Worm (Caenorhabditis elegans): ENCODE results near the gene clhm-1.

clhm-1 gene

DNA sequence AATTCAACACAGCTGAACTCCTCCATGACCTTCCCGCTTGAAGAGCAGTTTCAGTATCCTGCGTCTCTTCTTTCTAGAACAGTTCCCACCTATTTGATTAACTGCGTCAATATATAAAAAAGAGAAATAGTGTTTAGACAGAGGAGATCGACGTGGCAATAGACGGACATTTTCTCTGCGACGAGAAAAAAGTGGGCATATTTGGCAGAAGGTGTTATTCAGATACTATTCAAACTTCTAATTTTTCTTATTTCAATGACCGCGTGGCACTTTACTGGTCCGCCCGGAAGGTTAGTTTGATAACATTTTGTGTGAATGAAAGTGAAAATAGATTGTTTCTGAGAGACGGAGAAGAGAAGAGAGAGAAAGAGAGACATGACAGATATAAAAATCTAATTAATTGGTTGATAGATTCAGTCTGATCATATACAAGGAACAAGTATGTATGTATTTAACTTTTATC, 22.9 kb downstream of the clhm-1 start, which contains the start of gene tbc-6 (continued):
- TF ChIP-seq aly-2 (tag; optimal IDR thresholded peaks at IDR 0.05) = peak; percentile 58
- no peak for TF ChIP-seq tlp-1 (tag; optimal IDR thresholded peaks at IDR 0.05)
- TF ChIP-seq pqm-1 (tag; optimal IDR thresholded peaks at IDR 0.05) = no peak
- TF ChIP-seq lin-35 (GFP tag; optimal IDR thresholded peaks at IDR 0.05) = peak in 1 of 2 experiments; percentile 22
- no peak for TF ChIP-seq nhr-11 (tag; optimal IDR thresholded peaks at IDR 0.05)
- TF ChIP-seq rnt-1 (tag; optimal IDR thresholded peaks at IDR 0.05) = peak; percentile 36
- no peak for TF ChIP-seq sup-37 (GFP tag; optimal IDR thresholded peaks at IDR 0.05)
- no peak for TF ChIP-seq hlh-17 (GFP tag; optimal IDR thresholded peaks at IDR 0.05; ENCODE audit: borderline replicate concordance)
- TF ChIP-seq dpl-1 (GFP tag; optimal IDR thresholded peaks at IDR 0.05) = peak in 1 of 3 experiments; percentile 21
- TF ChIP-seq elt-2 (tag; optimal IDR thresholded peaks at IDR 0.05) = peak; percentile 17
- TF ChIP-seq efl-1 (optimal IDR thresholded peaks at IDR 0.05) = peak in 1 of 2 experiments; percentile 30
- TF ChIP-seq efl-1 (GFP tag; optimal IDR thresholded peaks at IDR 0.05 in 1 of 2) = peak in 1 of 2 experiments; percentile 88
- peak; percentile 14 for TF ChIP-seq dsc-1 (tag; optimal IDR thresholded peaks at IDR 0.05)
- peak; percentile 36 for TF ChIP-seq unc-130 (tag; optimal IDR thresholded peaks at IDR 0.05)
- TF ChIP-seq unc-86 (tag; optimal IDR thresholded peaks at IDR 0.05) = no peak
- TF ChIP-seq ceh-88 (GFP tag; IDR thresholded peaks at IDR 0.05) = no peak
- TF ChIP-seq F16B12.6 (tag; optimal IDR thresholded peaks at IDR 0.05) = no peak
- no peak for TF ChIP-seq pag-3 (tag; optimal IDR thresholded peaks at IDR 0.05; ENCODE audit: borderline replicate concordance, insufficient read depth)
- TF ChIP-seq ets-5 (GFP tag; IDR thresholded peaks at IDR 0.05) = no peak
- peak; percentile 45 for TF ChIP-seq lin-39 (tag; optimal IDR thresholded peaks at IDR 0.05)
- TF ChIP-seq zag-1 (tag; optimal IDR thresholded peaks at IDR 0.05) = no peak
- TF ChIP-seq nhr-19 (GFP tag; conservative IDR thresholded peaks at IDR 0.05) = peak; percentile 67
- no peak for TF ChIP-seq ceh-8 (GFP tag; optimal IDR thresholded peaks at IDR 0.05)
- TF ChIP-seq zip-4 (GFP tag; optimal IDR thresholded peaks at IDR 0.05) = no peak
- TF ChIP-seq snu-23 (GFP tag; optimal IDR thresholded peaks at IDR 0.05) = peak; percentile 61
- TF ChIP-seq ceh-82 (tag; optimal IDR thresholded peaks at IDR 0.05) = no peak
- peak; percentile 17 for TF ChIP-seq nhr-77 (tag; optimal IDR thresholded peaks at IDR 0.05)
- TF ChIP-seq ceh-90 (tag; optimal IDR thresholded peaks at IDR 0.05) = no peak
- no peak for TF ChIP-seq nhr-76 (tag; optimal IDR thresholded peaks at IDR 0.05)
- TF ChIP-seq egl-27 (tag; optimal IDR thresholded peaks at IDR 0.05) = peak; percentile 19 to 58
- peak; percentile 57 for TF ChIP-seq nhr-90 (tag; optimal IDR thresholded peaks at IDR 0.05; ENCODE audit: poor library complexity)

ce11 chrII:6846723-6847122, 24.1 kb downstream of the clhm-1 start:
- no peak for TF ChIP-seq nhr-12 (tag; optimal IDR thresholded peaks at IDR 0.05)
- no peak for TF ChIP-seq xbp-1 (tag; optimal IDR thresholded peaks at IDR 0.05)
- no peak for TF ChIP-seq tlp-1 (tag; optimal IDR thresholded peaks at IDR 0.05)
- no peak for TF ChIP-seq lin-14 (GFP tag; optimal IDR thresholded peaks at IDR 0.05)
- TF ChIP-seq fkh-10 (GFP tag; optimal IDR thresholded peaks at IDR 0.05) = no peak
- no peak for TF ChIP-seq egl-27 (tag; optimal IDR thresholded peaks at IDR 0.05)
- TF ChIP-seq ceh-88 (GFP tag; IDR thresholded peaks at IDR 0.05) = no peak
- TF ChIP-seq ets-5 (GFP tag; IDR thresholded peaks at IDR 0.05) = no peak
- no peak for TF ChIP-seq snu-23 (GFP tag; optimal IDR thresholded peaks at IDR 0.05)
- TF ChIP-seq sptf-1 (tag; optimal IDR thresholded peaks at IDR 0.05) = no peak
- no peak for TF ChIP-seq nhr-77 (tag; optimal IDR thresholded peaks at IDR 0.05)
- no peak for TF ChIP-seq nhr-90 (tag; optimal IDR thresholded peaks at IDR 0.05; ENCODE audit: poor library complexity)
- no peak for TF ChIP-seq ztf-11 (tag; optimal IDR thresholded peaks at IDR 0.05)

DNA sequence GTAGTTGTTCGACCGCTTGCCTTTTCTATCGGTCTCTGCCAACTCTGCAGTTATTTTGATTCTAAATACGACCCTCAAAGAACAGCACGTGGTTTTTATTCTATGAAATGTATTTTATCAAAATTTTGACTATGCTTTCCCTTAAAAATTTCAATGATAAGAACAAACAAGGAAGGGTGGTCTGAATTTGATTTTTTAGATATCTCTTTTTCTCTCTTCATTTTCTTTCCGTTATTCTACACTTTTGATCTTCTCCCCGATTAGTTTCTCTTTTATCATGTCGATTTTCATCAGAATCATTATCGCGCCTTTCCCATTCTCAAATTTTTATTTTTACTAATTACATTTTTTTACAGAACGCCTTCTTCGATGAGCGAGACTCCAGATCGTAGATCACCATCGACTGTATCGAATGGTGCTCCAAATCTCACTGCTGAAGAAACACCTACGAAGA, 25.8 kb downstream of the clhm-1 start:
- TF ChIP-seq pag-3 (tag; optimal IDR thresholded peaks at IDR 0.05; ENCODE audit: borderline replicate concordance, insufficient read depth) = no peak
- TF ChIP-seq irx-1 (tag; optimal IDR thresholded peaks at IDR 0.05) = no peak
- peak; percentile 12 for TF ChIP-seq nhr-90 (tag; optimal IDR thresholded peaks at IDR 0.05; ENCODE audit: poor library complexity)
- peak; percentile 32 for TF ChIP-seq nhr-71 (tag; optimal IDR thresholded peaks at IDR 0.05)
- TF ChIP-seq efl-1 (optimal IDR thresholded peaks at IDR 0.05) = no peak
- peak in 1 of 2 experiments; percentile 87 for TF ChIP-seq efl-1 (GFP tag; optimal IDR thresholded peaks at IDR 0.05 in 1 of 2)
- peak; percentile 41 for TF ChIP-seq snu-23 (GFP tag; optimal IDR thresholded peaks at IDR 0.05)
- TF ChIP-seq elt-3 (tag; optimal IDR thresholded peaks at IDR 0.05) = peak in 2 of 6 experiments; percentile 33 to 69
- no peak for TF ChIP-seq unc-86 (tag; optimal IDR thresholded peaks at IDR 0.05)
- TF ChIP-seq nhr-20 (tag; optimal IDR thresholded peaks at IDR 0.05) = peak; percentile 30
- TF ChIP-seq tbx-2 (tag; optimal IDR thresholded peaks at IDR 0.05) = peak; percentile 63
- TF ChIP-seq fos-1 (tag; optimal IDR thresholded peaks at IDR 0.05) = no peak
- peak; percentile 49 for TF ChIP-seq elt-2 (tag; optimal IDR thresholded peaks at IDR 0.05)
- TF ChIP-seq mdl-1 (tag; optimal IDR thresholded peaks at IDR 0.05) = no peak
- TF ChIP-seq lsy-2 (tag; optimal IDR thresholded peaks at IDR 0.05) = peak in 1 of 2 experiments; percentile 1
- peak; percentile 69 for TF ChIP-seq blmp-1 (tag; optimal IDR thresholded peaks at IDR 0.05)
